Worm (Caenorhabditis elegans): ENCODE results near the gene C49C3.4.

DNA sequence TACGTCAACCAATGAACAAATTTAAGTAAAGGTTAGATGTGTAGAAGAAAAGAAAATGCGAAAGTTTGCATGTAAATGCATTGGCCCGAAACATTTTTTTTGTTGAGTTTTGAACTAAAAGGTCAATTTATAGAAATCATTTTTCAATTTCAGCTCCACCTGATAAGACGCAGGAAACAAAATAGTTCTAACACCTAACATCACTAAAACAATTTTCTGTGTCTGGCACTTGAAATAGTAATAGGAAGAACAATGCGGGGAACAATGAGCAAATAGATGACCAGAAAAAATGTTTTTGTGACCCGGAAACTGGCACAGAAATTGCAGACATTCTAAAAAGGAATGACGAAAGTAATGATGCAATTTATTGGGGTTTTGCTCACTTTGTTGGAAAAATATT is 28.2 kb upstream of the C49C3.4 start:
- no peak for TF ChIP-seq tab-1 (GFP tag; IDR thresholded peaks at IDR 0.05)
- TF ChIP-seq ztf-23 (GFP tag; IDR thresholded peaks at IDR 0.05) = no peak
- no peak for TF ChIP-seq klf-2 (GFP tag; conservative IDR thresholded peaks at IDR 0.05)
- TF ChIP-seq T22C8.4 (GFP tag; IDR thresholded peaks at IDR 0.05) = no peak
- no peak for TF ChIP-seq ref-1 (GFP tag; conservative IDR thresholded peaks at IDR 0.05)
- TF ChIP-seq flt-1 (GFP tag; IDR thresholded peaks at IDR 0.05) = no peak
- TF ChIP-seq ztf-29 (GFP tag; IDR thresholded peaks at IDR 0.05) = no peak
- TF ChIP-seq cog-1 (tag; optimal IDR thresholded peaks at IDR 0.05) = no peak
